Worm (Caenorhabditis elegans): Measurements from ENCODE around the gene ZK721.4.

DNA sequence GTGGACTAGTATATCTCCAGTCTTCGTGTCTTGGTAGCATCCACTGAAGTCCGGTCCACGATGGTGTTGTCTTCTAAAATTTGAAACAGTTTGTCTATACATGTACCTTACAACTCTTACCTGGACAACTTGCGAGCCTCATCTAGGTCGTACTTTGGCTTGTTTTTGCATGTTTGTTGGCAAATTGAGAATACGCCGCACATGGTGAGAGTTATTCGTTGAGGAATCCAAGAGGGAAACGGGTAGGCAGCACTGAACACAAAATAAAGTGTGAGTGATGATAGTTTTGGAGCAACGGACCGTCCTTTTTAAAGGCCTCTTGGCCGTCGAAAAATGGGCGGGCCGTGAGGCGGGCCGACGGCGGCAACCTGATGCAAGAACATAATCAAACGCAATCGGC, 28.0 kb upstream of the ZK721.4 start, which contains the start of gene asns-2:
- TF ChIP-seq unc-130 (GFP tag; optimal IDR thresholded peaks at IDR 0.05) (no peak), lin-35 (GFP tag; optimal IDR thresholded peaks at IDR 0.05) (no peak), hsf-1 (GFP tag; IDR thresholded peaks at IDR 0.05) (no peak), snpc-1.3 (tag; optimal IDR thresholded peaks at IDR 0.05; ENCODE audit: insufficient read depth) (no peak), egrh-3 (GFP tag; IDR thresholded peaks at IDR 0.05) (no peak), pha-4 (tag; optimal IDR thresholded peaks at IDR 0.05) (no peak), nhr-90 (tag; optimal IDR thresholded peaks at IDR 0.05) (no peak), F57A8.1 (GFP tag; optimal IDR thresholded peaks at IDR 0.05) (no peak), F10E7.11 (tag; optimal IDR thresholded peaks at IDR 0.05) (no peak), chd-7 (tag; optimal IDR thresholded peaks at IDR 0.05) (no peak), sdz-38 (tag; optimal IDR thresholded peaks at IDR 0.05) (no peak), T26A5.8 (tag; optimal IDR thresholded peaks at IDR 0.05) (no peak), ZK185.1 (tag; optimal IDR thresholded peaks at IDR 0.05; ENCODE audit: poor library complexity, severe bottlenecking) (no peak)

Data from whole organism, young adult.